Worm (Caenorhabditis elegans) whole organism, young adult: ENCODE results near the gene T06E8.8.
A peak's percentile ranks its signal among the peaks of the same experiment; 100 is the strongest.

Experiments
- B0019.2 ChIP-seq: fragments of 200-800 bp; sonication (Bioruptor generic); conservative IDR thresholded peaks from 2 replicates; pipeline ENCODE4 v1.3.6; 2022; ENCODE audit warnings: missing genetic modification reagents, missing genetic modification characterization, missing compliant biosample characterization
- F22D6.2 ChIP-seq: sonication (generic microtip); optimal IDR thresholded peaks from 2 replicates; lab custom pipeline; 2016; ENCODE audit warnings: mild to moderate bottlenecking, missing genetic modification characterization, missing compliant biosample characterization
- F37B4.10 ChIP-seq: fragments of 200-800 bp; sonication (Bioruptor generic); IDR thresholded peaks from 2 replicates; pipeline ENCODE4 v1.3.6; 2022; ENCODE audit warnings: missing genetic modification characterization, missing compliant biosample characterization
- F39B2.1 ChIP-seq: fragments of 200-800 bp; sonication (Bioruptor generic); IDR thresholded peaks from 2 replicates; pipeline ENCODE4 v1.3.6; 2022; ENCODE audit warnings: missing genetic modification reagents, missing genetic modification characterization, missing compliant biosample characterization
- F52B5.7 ChIP-seq: sonication (generic microtip); optimal IDR thresholded peaks from 2 replicates; lab custom pipeline; 2016; ENCODE audit warnings: mild to moderate bottlenecking, missing genetic modification characterization, missing compliant biosample characterization
- F57A8.1 ChIP-seq: fragments of 200-800 bp; sonication (Bioruptor generic); optimal IDR thresholded peaks from 2 replicates; lab custom pipeline; 2018; ENCODE audit warnings: mild to moderate bottlenecking, missing genetic modification characterization, moderate library complexity, missing compliant biosample characterization
- K12H6.12 ChIP-seq: fragments of 200-800 bp; sonication (Bioruptor generic); optimal IDR thresholded peaks from 2 replicates; lab custom pipeline; 2018; ENCODE audit warnings: mild to moderate bottlenecking, missing genetic modification characterization, missing compliant biosample characterization
- Y53F4B.3 ChIP-seq: fragments of 200-800 bp; sonication (Bioruptor generic); IDR thresholded peaks from 2 replicates; pipeline ENCODE4 v1.3.6; 2022; ENCODE audit warnings: missing genetic modification reagents, missing genetic modification characterization, missing compliant biosample characterization
- Y53G8AR.9 ChIP-seq: fragments of 200-800 bp; sonication (Bioruptor generic); conservative IDR thresholded peaks from 2 replicates; pipeline ENCODE4 v1.3.6; 2022; ENCODE audit warnings: missing genetic modification reagents, missing genetic modification characterization, missing compliant biosample characterization
- Y79H2A.3 ChIP-seq: fragments of 200-800 bp; sonication (Bioruptor generic); conservative IDR thresholded peaks from 2 replicates; pipeline ENCODE4 v1.3.6; 2022; ENCODE audit warnings: missing genetic modification reagents, missing genetic modification characterization, missing compliant biosample characterization
- Y95B8A.8 ChIP-seq: fragments of 200-800 bp; sonication (Bioruptor generic); IDR thresholded peaks from 2 replicates; pipeline ENCODE4 v1.3.6; 2022; ENCODE audit warnings: missing genetic modification reagents, missing genetic modification characterization, missing compliant biosample characterization
- ama-1 ChIP-seq, 3 experiments: fragments of 150-350 bp in 1 of 3; sonication (generic microtip) in 2 of 3; optimal IDR thresholded peaks; 2 replicates each; lab custom pipeline; 2014 to 2018; ENCODE audit warnings: missing biosample characterization in 2 of 3, missing genetic modification characterization in 2 of 3, missing genetic modification reagents in 2 of 3
- aptf-3 ChIP-seq: fragments of 200-800 bp; sonication (Bioruptor generic); IDR thresholded peaks from 2 replicates; pipeline ENCODE4 v1.3.6; 2022; ENCODE audit warnings: missing genetic modification characterization, missing compliant biosample characterization
- athp-1 ChIP-seq: sonication (generic microtip); optimal IDR thresholded peaks from 2 replicates; lab custom pipeline; 2017; ENCODE audit warnings: mild to moderate bottlenecking, missing genetic modification characterization, missing compliant biosample characterization
- attf-3 ChIP-seq: fragments of 200-800 bp; sonication (Bioruptor generic); conservative IDR thresholded peaks from 2 replicates; pipeline ENCODE4 v1.3.6; 2022; ENCODE audit warnings: missing genetic modification reagents, missing genetic modification characterization, missing compliant biosample characterization
- attf-5 ChIP-seq: fragments of 200-800 bp; sonication (Bioruptor generic); optimal IDR thresholded peaks from 2 replicates; lab custom pipeline; 2018; ENCODE audit warnings: mild to moderate bottlenecking, missing genetic modification characterization, missing compliant biosample characterization
- attf-6 ChIP-seq: fragments of 200-800 bp; sonication (Bioruptor generic); IDR thresholded peaks from 2 replicates; pipeline ENCODE4 v1.3.6; 2022; ENCODE audit warnings: missing genetic modification reagents, missing genetic modification characterization, missing compliant biosample characterization
- bed-2 ChIP-seq: fragments of 200-800 bp; sonication (Bioruptor generic); IDR thresholded peaks from 2 replicates; pipeline ENCODE4 v1.3.6; 2022; ENCODE audit warnings: missing genetic modification reagents, missing genetic modification characterization, missing compliant biosample characterization
- ceh-27 ChIP-seq: fragments of 200-800 bp; sonication (Bioruptor generic); optimal IDR thresholded peaks from 2 replicates; lab custom pipeline; 2018; ENCODE audit warnings: mild to moderate bottlenecking, missing genetic modification characterization, moderate library complexity, missing compliant biosample characterization
- chd-7 ChIP-seq: sonication (generic microtip); optimal IDR thresholded peaks from 2 replicates; lab custom pipeline; 2016; ENCODE audit warnings: mild to moderate bottlenecking, missing genetic modification characterization, moderate library complexity, missing compliant biosample characterization
- die-1 ChIP-seq: sonication (generic microtip); optimal IDR thresholded peaks from 2 replicates; lab custom pipeline; 2016; ENCODE audit warnings: missing genotype, mild to moderate bottlenecking, missing genetic modification characterization, missing compliant biosample characterization
- dox-1 ChIP-seq: fragments of 200-800 bp; sonication (Bioruptor generic); IDR thresholded peaks from 2 replicates; pipeline ENCODE4 v1.3.6; 2022; ENCODE audit warnings: missing genetic modification reagents, missing genetic modification characterization, missing compliant biosample characterization
- egl-18 ChIP-seq: fragments of 200-800 bp; sonication (Bioruptor generic); IDR thresholded peaks from 2 replicates; pipeline ENCODE4 v1.3.6; 2022; ENCODE audit warnings: missing genetic modification reagents, missing genetic modification characterization, missing compliant biosample characterization
- egl-44 ChIP-seq: fragments of 200-800 bp; sonication (Bioruptor generic); IDR thresholded peaks from 2 replicates; pipeline ENCODE4 v1.3.6; 2022; ENCODE audit warnings: missing genetic modification reagents, missing genetic modification characterization, missing compliant biosample characterization
- ets-4 ChIP-seq: fragments of 200-800 bp; sonication (Bioruptor generic); optimal IDR thresholded peaks from 2 replicates; lab custom pipeline; 2018; ENCODE audit warnings: mild to moderate bottlenecking, missing genetic modification characterization, missing compliant biosample characterization
- gei-17 ChIP-seq: fragments of 200-800 bp; sonication (Bioruptor generic); optimal IDR thresholded peaks from 2 replicates; lab custom pipeline; 2018; ENCODE audit warnings: mild to moderate bottlenecking, missing genetic modification characterization, missing compliant biosample characterization
- hlh-26 ChIP-seq: fragments of 200-800 bp; sonication (Bioruptor generic); conservative IDR thresholded peaks from 2 replicates; pipeline ENCODE4 v1.3.6; 2022; ENCODE audit warnings: missing genetic modification reagents, missing genetic modification characterization, missing compliant biosample characterization
- hmg-1.2 ChIP-seq: fragments of 200-800 bp; sonication (Bioruptor generic); IDR thresholded peaks from 2 replicates; pipeline ENCODE4 v1.3.6; 2022; ENCODE audit warnings: missing genetic modification reagents, missing genetic modification characterization, missing compliant biosample characterization
- hrde-1 ChIP-seq: sonication (generic microtip); optimal IDR thresholded peaks from 2 replicates; lab custom pipeline; 2016; ENCODE audit warnings: missing genetic modification characterization, mild to moderate bottlenecking, missing compliant biosample characterization, moderate library complexity, missing genotype, missing genetic modification reagents, borderline replicate concordance
- lir-1 ChIP-seq: fragments of 200-800 bp; sonication (Bioruptor generic); conservative IDR thresholded peaks from 2 replicates; pipeline ENCODE4 v1.3.6; 2022; ENCODE audit warnings: missing genetic modification reagents, missing genetic modification characterization, missing compliant biosample characterization
- mcd-1 ChIP-seq: fragments of 200-800 bp; sonication (Bioruptor generic); IDR thresholded peaks from 2 replicates; pipeline ENCODE4 v1.3.6; 2022; ENCODE audit warnings: missing genetic modification reagents, missing genetic modification characterization, missing compliant biosample characterization
- mel-28 ChIP-seq: sonication (generic microtip); optimal IDR thresholded peaks from 2 replicates; lab custom pipeline; 2016; ENCODE audit warnings: borderline replicate concordance, mild to moderate bottlenecking, missing genetic modification characterization, missing compliant biosample characterization
- mes-4 ChIP-seq: sonication (generic microtip); optimal IDR thresholded peaks from 2 replicates; lab custom pipeline; 2016; ENCODE audit warnings: missing genotype, missing genetic modification characterization, missing compliant biosample characterization
- nfya-2 ChIP-seq: fragments of 200-800 bp; sonication (Bioruptor generic); IDR thresholded peaks from 2 replicates; pipeline ENCODE4 v1.3.6; 2022; ENCODE audit warnings: missing genetic modification reagents, missing genetic modification characterization, missing compliant biosample characterization
- nfyb-1 ChIP-seq: fragments of 200-800 bp; sonication (Bioruptor generic); IDR thresholded peaks from 2 replicates; pipeline ENCODE4 v1.3.6; 2022; ENCODE audit warnings: missing genetic modification reagents, missing genetic modification characterization, missing compliant biosample characterization
- nhr-179 ChIP-seq: sonication (generic microtip); optimal IDR thresholded peaks from 2 replicates; lab custom pipeline; 2016; ENCODE audit warnings: mild to moderate bottlenecking, missing genetic modification characterization, missing compliant biosample characterization
- pbrm-1 ChIP-seq: fragments of 200-800 bp; sonication (Bioruptor generic); IDR thresholded peaks from 2 replicates; pipeline ENCODE4 v1.3.6; 2022; ENCODE audit warnings: missing genetic modification reagents, missing genetic modification characterization, missing compliant biosample characterization
- repo-1 ChIP-seq: sonication (generic microtip); optimal IDR thresholded peaks from 2 replicates; lab custom pipeline; 2017; ENCODE audit warnings: mild to moderate bottlenecking, missing genetic modification characterization, missing compliant biosample characterization
- sea-2 ChIP-seq: fragments of 200-800 bp; sonication (Bioruptor generic); IDR thresholded peaks from 2 replicates; pipeline ENCODE4 v1.3.6; 2022; ENCODE audit warnings: missing genetic modification characterization, missing compliant biosample characterization
- snpc-1.1 ChIP-seq: sonication (generic microtip); optimal IDR thresholded peaks from 2 replicates; lab custom pipeline; 2017; ENCODE audit warnings: missing genetic modification characterization, mild to moderate bottlenecking, missing compliant biosample characterization, antibody characterized with exemption, moderate library complexity, missing genotype, missing genetic modification reagents; ENCODE audit not compliant: insufficient read depth
- somi-1 ChIP-seq: fragments of 200-800 bp; sonication (Bioruptor generic); optimal IDR thresholded peaks from 2 replicates; lab custom pipeline; 2018; ENCODE audit warnings: mild to moderate bottlenecking, missing genetic modification characterization, missing compliant biosample characterization
- zfh-2 ChIP-seq: fragments of 200-800 bp; sonication (Bioruptor generic); conservative IDR thresholded peaks from 2 replicates; pipeline ENCODE4 v1.3.6; 2022; ENCODE audit warnings: missing genetic modification reagents, missing genetic modification characterization, missing compliant biosample characterization
- ztf-22 ChIP-seq: fragments of 200-800 bp; sonication (Bioruptor generic); optimal IDR thresholded peaks from 2 replicates; lab custom pipeline; 2018; ENCODE audit warnings: mild to moderate bottlenecking, missing genetic modification characterization, moderate library complexity, missing compliant biosample characterization
- ztf-28 ChIP-seq: fragments of 200-800 bp; sonication (Bioruptor generic); IDR thresholded peaks from 2 replicates; pipeline ENCODE4 v1.3.6; 2022; ENCODE audit warnings: missing genetic modification reagents, missing genetic modification characterization, missing compliant biosample characterization

The T06E8.8 gene

ce11 chrV:10036275-10036674 is 7.3 kb upstream of the T06E8.8 start, which contains the start of gene T06E8.2 (continued):
- TF ChIP-seq aptf-3 (GFP tag; lab: Robert Waterston, UW) (no peak), pbrm-1 (GFP tag; lab: Robert Waterston, UW) (no peak), mcd-1 (GFP tag; lab: Robert Waterston, UW) (no peak), hmg-1.2 (peak; percentile 61; the same call in 1 of the 2 replicates), attf-5 (GFP tag; lab: Kevin White, UChicago) (no peak), K12H6.12 (tag; lab: Kevin White, UChicago) (peak; percentile 31), mel-28 (tag; lab: Kevin White, UChicago) (no peak), B0019.2 (GFP tag; lab: Robert Waterston, UW) (no peak), Y53G8AR.9 (GFP tag; lab: Robert Waterston, UW) (0 out of 2 replicates have a peak, but pooled peaks have one; percentile 31), mes-4 (tag; lab: Kevin White, UChicago) (no peak), attf-3 (GFP tag; lab: Robert Waterston, UW) (no peak), repo-1 (tag; lab: Kevin White, UChicago) (no peak), F22D6.2 (tag; lab: Kevin White, UChicago) (no peak), ceh-27 (GFP tag; lab: Kevin White, UChicago) (no peak), hrde-1 (no peak)

ce11 chrV:10037040-10037439 is 6.5 kb upstream of the T06E8.8 start, which contains the start of gene F57A8.1:
F57A8.1 (plus strand) TSS chrV:10037340.
- TF ChIP-seq bed-2 (GFP tag; lab: Robert Waterston, UW) (no peak), ama-1 (optimal IDR thresholded peaks at IDR 0.05; lab: Kevin White, UChicago) (no peak), ama-1 (GFP tag; optimal IDR thresholded peaks at IDR 0.05; lab: Kevin White, UChicago) (no peak), snpc-1.1 (tag; lab: Kevin White, UChicago) (no peak), ztf-22 (no peak), F39B2.1 (no peak), F52B5.7 (tag; lab: Kevin White, UChicago) (no peak), athp-1 (tag; lab: Kevin White, UChicago) (no peak), egl-18 (no peak), zfh-2 (GFP tag; lab: Robert Waterston, UW) (no peak), Y53F4B.3 (GFP tag; lab: Robert Waterston, UW) (no peak), pbrm-1 (GFP tag; lab: Robert Waterston, UW) (no peak), F37B4.10 (GFP tag; lab: Robert Waterston, UW) (no peak), nfyb-1 (GFP tag; lab: Robert Waterston, UW) (no peak), Y95B8A.8 (GFP tag; lab: Robert Waterston, UW) (no peak), ztf-28 (GFP tag; lab: Robert Waterston, UW) (no peak)

- 0 out of 2 replicates have a peak, but pooled peaks have one; percentile 44 for TF ChIP-seq egl-44
- peak; percentile 48 for TF ChIP-seq ceh-27 (GFP tag; lab: Kevin White, UChicago)
- peak; percentile 68 for TF ChIP-seq lir-1 (GFP tag; lab: Robert Waterston, UW)
- no peak for TF ChIP-seq nfya-2 (GFP tag; lab: Robert Waterston, UW)
- no peak for TF ChIP-seq mes-4 (tag; lab: Kevin White, UChicago)
- no peak for TF ChIP-seq Y53F4B.3 (GFP tag; lab: Robert Waterston, UW)
- TF ChIP-seq hmg-1.2: peak; percentile 83
- 0 out of 2 replicates have a peak, but pooled peaks have one; percentile 55 for TF ChIP-seq nfyb-1 (GFP tag; lab: Robert Waterston, UW)
- no peak for TF ChIP-seq F57A8.1
- no peak for TF ChIP-seq Y95B8A.8 (GFP tag; lab: Robert Waterston, UW)
- peak; percentile 22 for TF ChIP-seq gei-17 (GFP tag; lab: Kevin White, UChicago)
- no peak for TF ChIP-seq attf-6 (GFP tag; lab: Robert Waterston, UW)
- peak; percentile 59 for TF ChIP-seq mcd-1 (GFP tag; lab: Robert Waterston, UW)
- peak; percentile 69 for TF ChIP-seq dox-1 (GFP tag; lab: Robert Waterston, UW)
- TF ChIP-seq nhr-179 (tag; lab: Kevin White, UChicago): no peak
- TF ChIP-seq die-1 (tag; lab: Kevin White, UChicago): no peak
- peak; percentile 46 for TF ChIP-seq chd-7 (tag; lab: Kevin White, UChicago)
- TF ChIP-seq somi-1 (GFP tag; lab: Kevin White, UChicago): no peak
- no peak for TF ChIP-seq hlh-26 (GFP tag; lab: Robert Waterston, UW)
- TF ChIP-seq Y79H2A.3 (GFP tag; lab: Robert Waterston, UW): no peak
- peak; percentile 79 for TF ChIP-seq zfh-2 (GFP tag; lab: Robert Waterston, UW)
- no peak for TF ChIP-seq ets-4 (GFP tag; lab: Kevin White, UChicago)
- TF ChIP-seq ztf-28 (GFP tag; lab: Robert Waterston, UW): no peak
- no peak for TF ChIP-seq sea-2 (GFP tag; lab: Robert Waterston, UW)
Observed at ce11 chrV:10039837-10040236, 3.7 kb upstream of the T06E8.8 start.
